Fruit fly (Drosophila melanogaster) S2 (cell line): ENCODE results near the gene ND-MLRQ.

ENCODE experiments used
- CG8478 ChIP-seq: fragments of >200 bp; optimal IDR thresholded peaks from 2 replicates; lab custom pipeline; 2018
- CTCF ChIP-seq, 2 experiments: fragments of >200 bp; optimal IDR thresholded peaks; 2 replicates each; lab custom pipeline; 2018

ND-MLRQ gene

dm6 chr3L:23339079-23339727 lies at the start of gene ND-MLRQ:
TSS of gene ND-MLRQ (plus strand) at chr3L:23339326.
- no peak for TF ChIP-seq CG8478
- TF ChIP-seq CTCF (optimal IDR thresholded peaks at IDR 0.05; lab: Kevin White, UChicago), result no peak

dm6 chr3L:23336557-23336956 lies 2.6 kb upstream of the ND-MLRQ start:
- no peak for TF ChIP-seq CTCF (optimal IDR thresholded peaks at IDR 0.05; lab: Kevin White, UChicago)
- no peak for TF ChIP-seq CG8478

dm6 chr3L:23337939-23338338 lies 1.2 kb upstream of the ND-MLRQ start, which contains the start of gene alpha-Cat:
TSS of gene alpha-Cat (minus strand) at chr3L:23338100.
- TF ChIP-seq CG8478 (no peak), CTCF (optimal IDR thresholded peaks at IDR 0.05; lab: Kevin White, UChicago) (no peak)

- TF ChIP-seq CTCF (optimal IDR thresholded peaks at IDR 0.05; lab: Kevin White, UChicago) (no peak), CG8478 (no peak)
Observed at dm6 chr3L:23340070-23340469, 944 bp downstream of the ND-MLRQ start.

- TF ChIP-seq CG8478, result no peak
- TF ChIP-seq CTCF (optimal IDR thresholded peaks at IDR 0.05; lab: Kevin White, UChicago), result no peak
Observed at dm6 chr3L:23343438-23343837, 4.3 kb downstream of the ND-MLRQ start.

- no peak for TF ChIP-seq CG8478
Observed at dm6 chr3L:23346715-23347114, 7.6 kb downstream of the ND-MLRQ start.
